Fruit fly (Drosophila melanogaster) whole organism, wandering third instar larva: Measurements from ENCODE around the gene Targ3.

Experiments
- Dfd ChIP-seq: fragments of >200 bp; optimal IDR thresholded peaks from 2 replicates; lab custom pipeline; 2017; ENCODE audit warnings: missing biosample characterization, missing genetic modification characterization
- h ChIP-seq: fragments of 200-800 bp; sonication (Bioruptor generic); optimal IDR thresholded peaks from 3 replicates; lab custom pipeline; 2016; ENCODE audit warnings: missing biosample characterization, mild to moderate bottlenecking, missing genetic modification characterization
- psq ChIP-seq: fragments of 200-800 bp; sonication (Bioruptor generic); optimal IDR thresholded peaks from 3 replicates; lab custom pipeline; 2017; ENCODE audit warnings: missing biosample characterization, mild to moderate bottlenecking, missing genetic modification characterization, moderate library complexity

- no peak for TF ChIP-seq h (GFP tag; lab: Kevin White, UChicago)
- TF ChIP-seq Dfd (GFP tag; lab: Kevin White, UChicago) = no peak
- no peak for TF ChIP-seq psq (GFP tag; lab: Kevin White, UChicago)
These were observed 4.0 kb downstream of the Targ3 start for dm6 chr3L:21200587-21200986.
